Worm (Caenorhabditis elegans): ENCODE results near the gene F43C1.5.

F43C1.5 gene

DNA sequence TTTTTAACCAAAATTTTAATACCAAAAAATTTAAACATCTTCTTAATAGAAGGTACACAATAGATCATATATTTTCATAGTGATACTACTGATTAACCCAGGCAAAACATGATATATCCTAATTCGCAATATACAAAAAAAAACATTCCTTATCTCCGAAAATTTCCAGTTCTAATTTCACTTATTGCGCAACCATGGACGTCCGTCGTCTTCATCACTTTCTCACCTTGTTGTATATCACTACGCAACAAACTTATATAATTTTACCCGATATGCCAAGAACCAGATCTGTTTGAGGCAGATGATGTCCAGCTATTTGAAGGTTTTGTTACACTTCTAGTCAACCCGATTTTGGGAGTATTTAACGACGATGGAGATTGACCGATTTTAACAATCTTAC lies 41.1 kb upstream of the F43C1.5 start, which contains the start of gene R74.2:
TSS of gene R74.2 (plus strand) at position 316 of the 400 bp plus-strand sequence.
- no peak for TF ChIP-seq K02D7.2 (tag; optimal IDR thresholded peaks at IDR 0.05)
- no peak for TF ChIP-seq che-1 (tag; optimal IDR thresholded peaks at IDR 0.05)
- TF ChIP-seq ceh-48 (tag; optimal IDR thresholded peaks at IDR 0.05): no peak
- no peak for TF ChIP-seq dve-1 (tag; optimal IDR thresholded peaks at IDR 0.05)
- TF ChIP-seq nfya-1 (tag; optimal IDR thresholded peaks at IDR 0.05): no peak
- TF ChIP-seq fkh-6 (tag; optimal IDR thresholded peaks at IDR 0.05): no peak
- TF ChIP-seq unc-3 (GFP tag; conservative IDR thresholded peaks at IDR 0.05): no peak
- no peak for TF ChIP-seq unc-3 (tag; optimal IDR thresholded peaks at IDR 0.05)
- no peak for TF ChIP-seq tbx-7 (tag; optimal IDR thresholded peaks at IDR 0.05)
- no peak for TF ChIP-seq ceh-24 (tag; optimal IDR thresholded peaks at IDR 0.05)
- no peak for TF ChIP-seq pqm-1 (tag; optimal IDR thresholded peaks at IDR 0.05)
- no peak for TF ChIP-seq pat-9 (tag; optimal IDR thresholded peaks at IDR 0.05)
- no peak for TF ChIP-seq sox-4 (tag; optimal IDR thresholded peaks at IDR 0.05)
- no peak for TF ChIP-seq sox-2 (GFP tag; IDR thresholded peaks at IDR 0.05)
- TF ChIP-seq T23F11.4 (GFP tag; optimal IDR thresholded peaks at IDR 0.05): no peak
- TF ChIP-seq ceh-45 (GFP tag; IDR thresholded peaks at IDR 0.05): no peak
- no peak for TF ChIP-seq rnt-1 (tag; optimal IDR thresholded peaks at IDR 0.05)
- TF ChIP-seq madf-2 (tag; optimal IDR thresholded peaks at IDR 0.05): no peak

DNA sequence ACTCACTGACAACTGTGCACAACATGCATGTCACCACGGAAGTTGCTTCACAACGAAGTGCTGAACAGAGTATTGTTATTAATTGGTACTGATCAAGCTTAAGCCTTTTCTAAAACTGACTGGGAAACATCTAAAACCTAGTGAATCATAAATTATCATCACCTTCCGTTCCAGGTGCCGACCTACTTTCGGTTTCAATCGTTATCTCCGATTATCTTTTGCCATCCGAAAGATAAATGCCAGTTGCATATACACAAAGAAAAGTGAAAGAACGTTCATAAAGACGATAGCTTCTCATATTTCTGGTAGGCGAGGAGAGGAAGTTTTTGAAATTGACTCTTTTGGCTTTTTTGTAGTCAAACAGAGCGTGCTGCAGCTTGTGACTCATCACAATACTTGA lies 39.3 kb upstream of the F43C1.5 start:
- TF ChIP-seq pha-4 (tag; optimal IDR thresholded peaks at IDR 0.05) (no peak), ceh-18 (tag; optimal IDR thresholded peaks at IDR 0.05) (no peak), Y22D7AL.16 (tag; optimal IDR thresholded peaks at IDR 0.05) (no peak), elt-4 (tag; optimal IDR thresholded peaks at IDR 0.05) (no peak), unc-55 (GFP tag; optimal IDR thresholded peaks at IDR 0.05) (no peak), unc-86 (tag; optimal IDR thresholded peaks at IDR 0.05) (no peak), odd-2 (tag; optimal IDR thresholded peaks at IDR 0.05) (no peak), tbx-2 (tag; optimal IDR thresholded peaks at IDR 0.05) (no peak)

DNA sequence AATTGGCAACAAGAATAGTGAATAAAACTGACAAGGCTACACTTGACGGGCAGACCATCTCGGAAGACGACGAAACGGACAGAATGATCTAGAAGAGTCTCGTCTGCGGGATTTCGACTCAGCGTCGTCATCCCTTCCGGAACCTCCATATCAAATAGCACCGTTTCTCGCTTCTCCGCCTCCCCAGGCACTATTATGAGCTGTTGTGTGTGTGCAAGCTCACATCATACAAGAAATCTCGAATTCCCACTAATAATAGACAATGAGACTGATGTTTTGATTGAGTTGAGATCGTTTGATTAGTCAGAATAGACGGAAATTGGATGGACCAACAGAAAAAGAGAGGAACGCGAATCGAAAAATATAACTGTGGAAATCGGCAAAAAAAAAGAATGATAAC lies 38.7 kb upstream of the F43C1.5 start, which contains the start of gene spp-28:
TSS of gene spp-28 (minus strand) at position 101 of the 400 bp plus-strand sequence.
- TF ChIP-seq lin-11 (tag; optimal IDR thresholded peaks at IDR 0.05): no peak
- no peak for TF ChIP-seq ets-4 (tag; optimal IDR thresholded peaks at IDR 0.05)
- TF ChIP-seq ceh-48 (tag; optimal IDR thresholded peaks at IDR 0.05): no peak
- TF ChIP-seq ahr-1 (tag; optimal IDR thresholded peaks at IDR 0.05): no peak
- TF ChIP-seq rnt-1 (tag; optimal IDR thresholded peaks at IDR 0.05): no peak
- TF ChIP-seq lim-6 (tag; optimal IDR thresholded peaks at IDR 0.05): no peak
- no peak for TF ChIP-seq C08G9.2 (tag; optimal IDR thresholded peaks at IDR 0.05)
- TF ChIP-seq sox-4 (tag; optimal IDR thresholded peaks at IDR 0.05): no peak
- TF ChIP-seq tbx-7 (tag; optimal IDR thresholded peaks at IDR 0.05): no peak
- TF ChIP-seq mec-3 (tag; optimal IDR thresholded peaks at IDR 0.05; ENCODE audit: borderline replicate concordance): no peak
- TF ChIP-seq unc-3 (GFP tag; conservative IDR thresholded peaks at IDR 0.05): no peak
- TF ChIP-seq unc-3 (tag; optimal IDR thresholded peaks at IDR 0.05): no peak
- TF ChIP-seq hlh-6 (tag; optimal IDR thresholded peaks at IDR 0.05): no peak
- no peak for TF ChIP-seq ceh-45 (GFP tag; IDR thresholded peaks at IDR 0.05)
- no peak for TF ChIP-seq eyg-1 (tag; optimal IDR thresholded peaks at IDR 0.05)

DNA sequence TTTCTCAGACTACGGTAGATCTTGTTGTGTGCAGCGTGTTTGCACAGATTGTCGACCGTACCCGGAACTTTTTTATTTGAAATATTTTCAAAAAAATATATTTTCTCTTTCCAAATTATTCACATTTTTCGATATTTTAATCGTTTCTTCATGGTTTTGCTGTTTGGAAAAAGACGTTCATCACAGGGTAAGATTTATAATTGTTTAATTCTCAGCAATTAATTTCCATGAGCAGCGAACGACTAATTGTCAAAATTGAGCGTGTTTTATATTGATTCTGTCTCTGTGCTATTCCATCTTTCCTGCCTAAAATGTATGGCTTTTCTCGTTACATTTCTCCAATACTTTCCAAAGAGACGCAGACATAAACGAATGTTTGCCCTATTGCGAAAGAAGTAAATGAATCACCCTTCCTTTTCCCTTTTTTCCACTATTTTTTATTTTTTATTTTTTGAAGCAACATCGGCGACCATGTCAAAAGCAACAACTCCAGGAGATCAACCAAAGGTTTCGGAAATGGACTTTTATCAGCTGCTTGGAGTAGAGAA lies 37.8 kb upstream of the F43C1.5 start, which contains the start of gene dnj-16:
TSS of gene dnj-16 (plus strand) at position 51 of the 548 bp plus-strand sequence.
- TF ChIP-seq ceh-22 (tag; optimal IDR thresholded peaks at IDR 0.05) (no peak), ceh-48 (tag; optimal IDR thresholded peaks at IDR 0.05) (peak; percentile 61), ceh-31 (tag; optimal IDR thresholded peaks at IDR 0.05) (peak; percentile 52), ceh-9 (tag; optimal IDR thresholded peaks at IDR 0.05) (no peak), ztf-16 (tag; optimal IDR thresholded peaks at IDR 0.05) (no peak), ttx-3 (tag; optimal IDR thresholded peaks at IDR 0.05) (no peak), hlh-30 (tag; optimal IDR thresholded peaks at IDR 0.05; ENCODE audit: insufficient read depth) (no peak), ceh-24 (tag; optimal IDR thresholded peaks at IDR 0.05) (no peak), unc-55 (GFP tag; optimal IDR thresholded peaks at IDR 0.05) (peak; percentile 26), fax-1 (tag; optimal IDR thresholded peaks at IDR 0.05) (no peak), unc-42 (tag; optimal IDR thresholded peaks at IDR 0.05) (peak; percentile 58), ets-4 (tag; optimal IDR thresholded peaks at IDR 0.05) (no peak), K02D7.2 (tag; optimal IDR thresholded peaks at IDR 0.05) (no peak), nfya-1 (tag; optimal IDR thresholded peaks at IDR 0.05) (peak; percentile 4), sox-4 (tag; optimal IDR thresholded peaks at IDR 0.05) (no peak), fkh-6 (tag; optimal IDR thresholded peaks at IDR 0.05) (no peak), tbx-7 (tag; optimal IDR thresholded peaks at IDR 0.05) (no peak)
